Worm (Caenorhabditis elegans): ENCODE measurements around the gene bckd-1A.

- TF ChIP-seq fos-1 (tag; optimal IDR thresholded peaks at IDR 0.05) (no peak), R02D3.7 (tag; optimal IDR thresholded peaks at IDR 0.05) (no peak), lin-39 (tag; optimal IDR thresholded peaks at IDR 0.05) (no peak), elt-2 (tag; optimal IDR thresholded peaks at IDR 0.05) (no peak)
Measured at ce11 chrIII:12931108-12931507, 41.2 kb downstream of the bckd-1A start.
